Fruit fly (Drosophila melanogaster) whole organism, embryonic: ENCODE results near the gene Ass.

Experiments used
- Atf6 ChIP-seq: fragments of 200-800 bp; sonication (Bioruptor generic); IDR thresholded peaks from 2 replicates; pipeline ENCODE4 v1.3.6; 2022; ENCODE audit warnings: missing biosample characterization, missing genetic modification characterization
- CG11398 ChIP-seq: fragments of 200-800 bp; sonication (Bioruptor generic); optimal IDR thresholded peaks from 2 replicates; lab custom pipeline; 2016; ENCODE audit warnings: missing biosample characterization, missing genetic modification characterization
- CG1233 ChIP-seq: fragments of 200-800 bp; sonication (Bioruptor generic); optimal IDR thresholded peaks from 4 replicates; lab custom pipeline; 2018; ENCODE audit warnings: missing biosample characterization, mild to moderate bottlenecking, missing genetic modification characterization
- CG12391 ChIP-seq: fragments of 200-800 bp; sonication (Bioruptor generic); optimal IDR thresholded peaks from 3 replicates; lab custom pipeline; 2018; ENCODE audit warnings: missing biosample characterization, mild to moderate bottlenecking, missing genetic modification characterization, moderate library complexity
- CG12769 ChIP-seq: fragments of 200-800 bp; sonication (Bioruptor generic); optimal IDR thresholded peaks from 2 replicates; lab custom pipeline; 2019; ENCODE audit warnings: missing biosample characterization, mild to moderate bottlenecking, missing genetic modification characterization, moderate library complexity
- CG13123 ChIP-seq: fragments of 200-800 bp; sonication (Bioruptor generic); optimal IDR thresholded peaks from 2 replicates; lab custom pipeline; 2016; ENCODE audit warnings: missing biosample characterization, missing genetic modification characterization
- CG1529 ChIP-seq: fragments of 200-800 bp; sonication (Bioruptor generic); optimal IDR thresholded peaks from 3 replicates; lab custom pipeline; 2018; ENCODE audit warnings: missing biosample characterization, missing genetic modification characterization
- CG15601 ChIP-seq: fragments of 200-800 bp; sonication (Bioruptor generic); optimal IDR thresholded peaks from 3 replicates; lab custom pipeline; 2019; ENCODE audit warnings: missing biosample characterization, mild to moderate bottlenecking, missing genetic modification characterization, moderate library complexity
- CG16813 ChIP-seq: fragments of 200-800 bp; sonication (Bioruptor generic); IDR thresholded peaks from 3 replicates; pipeline ENCODE4 v1.3.6; 2022; ENCODE audit warnings: missing biosample characterization, missing genetic modification characterization; ENCODE audit not compliant: partially characterized antibody
- CG17361 ChIP-seq: fragments of 200-800 bp; sonication (Bioruptor generic); IDR thresholded peaks from 3 replicates; pipeline ENCODE4 v1.3.6; 2022; ENCODE audit warnings: missing biosample characterization, missing genetic modification characterization
- CG17829 ChIP-seq: fragments of 200-800 bp; optimal IDR thresholded peaks from 2 replicates; lab custom pipeline; 2019; ENCODE audit warnings: missing biosample characterization, mild to moderate bottlenecking, missing genetic modification characterization, moderate library complexity
- CG1832 ChIP-seq: fragments of 200-800 bp; sonication (Bioruptor generic); optimal IDR thresholded peaks from 2 replicates; lab custom pipeline; 2017; ENCODE audit warnings: missing biosample characterization, mild to moderate bottlenecking, missing genetic modification characterization, inconsistent platforms
- CG2116 ChIP-seq: fragments of 200-800 bp; sonication (Bioruptor generic); optimal IDR thresholded peaks from 3 replicates; lab custom pipeline; 2018; ENCODE audit warnings: missing biosample characterization, mild to moderate bottlenecking, missing genetic modification characterization
- CG2712 ChIP-seq: fragments of 200-800 bp; optimal IDR thresholded peaks from 3 replicates; lab custom pipeline; 2019; ENCODE audit warnings: missing biosample characterization, mild to moderate bottlenecking, missing genetic modification characterization, moderate library complexity
- CG2875 ChIP-seq: fragments of 200-800 bp; sonication (Bioruptor generic); optimal IDR thresholded peaks from 2 replicates; lab custom pipeline; 2017; ENCODE audit warnings: missing biosample characterization, mild to moderate bottlenecking, missing genetic modification characterization, missing genetic modification reagents
- CG2889 ChIP-seq: fragments of 200-800 bp; sonication (Bioruptor generic); IDR thresholded peaks from 3 replicates; pipeline ENCODE4 v1.3.6; 2022; ENCODE audit warnings: missing biosample characterization, missing genetic modification characterization
- CG31441 ChIP-seq: fragments of 200-800 bp; sonication (Bioruptor generic); IDR thresholded peaks from 2 replicates; pipeline ENCODE4 v1.3.6; 2022; ENCODE audit warnings: missing biosample characterization, missing genetic modification characterization
- CG32772 ChIP-seq: fragments of 200-800 bp; sonication (Bioruptor generic); IDR thresholded peaks from 2 replicates; pipeline ENCODE4 v1.3.6; 2022; ENCODE audit warnings: missing biosample characterization, missing genetic modification characterization
- CG4820 ChIP-seq: fragments of 200-800 bp; sonication (Bioruptor generic); optimal IDR thresholded peaks from 3 replicates; lab custom pipeline; 2016; ENCODE audit warnings: missing biosample characterization, missing genetic modification characterization
- CG7357 ChIP-seq: fragments of 200-800 bp; sonication (Bioruptor generic); IDR thresholded peaks from 3 replicates; pipeline ENCODE4 v1.3.6; 2022; ENCODE audit warnings: missing biosample characterization, missing genetic modification characterization
- CG8944 ChIP-seq: fragments of 200-800 bp; sonication (Bioruptor generic); optimal IDR thresholded peaks from 3 replicates; lab custom pipeline; 2016; ENCODE audit warnings: missing biosample characterization, missing genetic modification characterization
- CG9727 ChIP-seq: fragments of 200-800 bp; sonication (Bioruptor generic); optimal IDR thresholded peaks from 3 replicates; lab custom pipeline; 2017; ENCODE audit warnings: missing biosample characterization, mild to moderate bottlenecking, missing genetic modification characterization
- Camta ChIP-seq: fragments of 200-800 bp; sonication (Bioruptor generic); optimal IDR thresholded peaks from 2 replicates; lab custom pipeline; 2016; ENCODE audit warnings: missing biosample characterization, missing genetic modification characterization
- D ChIP-seq, 2 experiments: fragments of 200-800 bp in 1 of 2; fragments of >200 bp in 1 of 2; sonication (Bioruptor generic) in 1 of 2; optimal IDR thresholded peaks; 2 replicates in 1 of 2; 3 replicates in 1 of 2; lab custom pipeline; 2017; ENCODE audit warnings: mild to moderate bottlenecking in 1 of 2, missing biosample characterization in 1 of 2, missing genetic modification characterization in 1 of 2, missing genetic modification reagents in 1 of 2
- HHEX ChIP-seq: fragments of 200-800 bp; sonication (Bioruptor generic); optimal IDR thresholded peaks from 3 replicates; lab custom pipeline; 2017; ENCODE audit warnings: missing biosample characterization, mild to moderate bottlenecking, missing genetic modification characterization, missing genetic modification reagents
- HLH54F ChIP-seq: fragments of 200-800 bp; sonication (Bioruptor generic); optimal IDR thresholded peaks from 3 replicates; lab custom pipeline; 2016; ENCODE audit warnings: missing biosample characterization, missing genetic modification characterization
- Hr3 ChIP-seq: fragments of 200-800 bp; sonication (Bioruptor generic); optimal IDR thresholded peaks from 3 replicates; lab custom pipeline; 2016; ENCODE audit warnings: missing biosample characterization, missing genetic modification characterization
- Lhr ChIP-seq: fragments of 200-800 bp; sonication (Bioruptor generic); optimal IDR thresholded peaks from 3 replicates; lab custom pipeline; 2017; ENCODE audit warnings: mild to moderate bottlenecking, missing biosample characterization, missing genetic modification reagents, missing genetic modification characterization
- Nf-YB ChIP-seq: fragments of 200-800 bp; sonication (Bioruptor generic); optimal IDR thresholded peaks from 3 replicates; lab custom pipeline; 2019; ENCODE audit warnings: missing biosample characterization, mild to moderate bottlenecking, missing genetic modification characterization, moderate library complexity
- Sox100B ChIP-seq: fragments of 200-800 bp; sonication (Bioruptor generic); optimal IDR thresholded peaks from 3 replicates; lab custom pipeline; 2018; ENCODE audit warnings: missing biosample characterization, mild to moderate bottlenecking, missing genetic modification characterization
- ac ChIP-seq: fragments of 200-800 bp; sonication (Bioruptor generic); optimal IDR thresholded peaks from 3 replicates; lab custom pipeline; 2017; ENCODE audit warnings: missing biosample characterization, mild to moderate bottlenecking, missing genetic modification characterization
- aop ChIP-seq: fragments of 200-800 bp; sonication (Bioruptor generic); IDR thresholded peaks from 2 replicates; pipeline ENCODE4 v1.3.6; 2022; ENCODE audit warnings: missing biosample characterization, missing genetic modification characterization
- ci ChIP-seq: fragments of 200-800 bp; sonication (Bioruptor generic); IDR thresholded peaks from 3 replicates; pipeline ENCODE4 v1.3.6; 2022; ENCODE audit warnings: missing biosample characterization, missing genetic modification characterization
- emc ChIP-seq: fragments of 200-800 bp; sonication (Bioruptor generic); optimal IDR thresholded peaks from 2 replicates; lab custom pipeline; 2016; ENCODE audit warnings: missing biosample characterization, missing genetic modification characterization
- fu2 ChIP-seq: fragments of 200-800 bp; sonication (Bioruptor generic); optimal IDR thresholded peaks from 2 replicates; lab custom pipeline; 2016; ENCODE audit warnings: missing biosample characterization, missing genetic modification characterization
- gce ChIP-seq: fragments of 200-800 bp; sonication (Bioruptor generic); IDR thresholded peaks from 3 replicates; pipeline ENCODE4 v1.3.6; 2022; ENCODE audit warnings: missing biosample characterization, missing genetic modification characterization
- gsb-n ChIP-seq: fragments of 200-800 bp; sonication (Bioruptor generic); optimal IDR thresholded peaks from 3 replicates; lab custom pipeline; 2018; ENCODE audit warnings: missing biosample characterization, mild to moderate bottlenecking, missing genetic modification characterization
- inv ChIP-seq: fragments of 200-800 bp; sonication (Bioruptor generic); IDR thresholded peaks from 2 replicates; pipeline ENCODE4 v1.3.6; 2022; ENCODE audit warnings: missing biosample characterization, missing genetic modification characterization; ENCODE audit not compliant: partially characterized antibody
- nmo ChIP-seq: fragments of 200-800 bp; sonication (Bioruptor generic); optimal IDR thresholded peaks from 2 replicates; lab custom pipeline; 2018; ENCODE audit warnings: missing biosample characterization, mild to moderate bottlenecking, missing genetic modification characterization, moderate library complexity
- odd ChIP-seq: fragments of 200-800 bp; sonication (Bioruptor generic); optimal IDR thresholded peaks from 2 replicates; lab custom pipeline; 2017; ENCODE audit warnings: missing biosample characterization, mild to moderate bottlenecking, missing genetic modification characterization
- org-1 ChIP-seq: fragments of 200-800 bp; sonication (Bioruptor generic); optimal IDR thresholded peaks from 2 replicates; lab custom pipeline; 2017; ENCODE audit warnings: missing biosample characterization, missing genetic modification characterization
- p53 ChIP-seq: fragments of 200-800 bp; sonication (Bioruptor generic); optimal IDR thresholded peaks from 2 replicates; lab custom pipeline; 2016; ENCODE audit warnings: missing biosample characterization, missing genetic modification characterization
- pnt ChIP-seq: fragments of 200-800 bp; sonication (Bioruptor generic); optimal IDR thresholded peaks from 3 replicates; lab custom pipeline; 2016; ENCODE audit warnings: missing biosample characterization, missing genetic modification characterization
- ranshi ChIP-seq: fragments of 200-800 bp; sonication (Bioruptor generic); IDR thresholded peaks from 2 replicates; pipeline ENCODE4 v1.3.6; 2022; ENCODE audit warnings: missing biosample characterization, missing genetic modification characterization
- sr ChIP-seq: fragments of 200-800 bp; sonication (Bioruptor generic); IDR thresholded peaks from 3 replicates; pipeline ENCODE4 v1.3.6; 2022; ENCODE audit warnings: missing biosample characterization, missing genetic modification characterization
- sug ChIP-seq: fragments of 200-800 bp; optimal IDR thresholded peaks from 2 replicates; lab custom pipeline; 2019; ENCODE audit warnings: missing biosample characterization, mild to moderate bottlenecking, missing genetic modification characterization, moderate library complexity
- tll ChIP-seq, 2 experiments: fragments of 200-800 bp in 1 of 2; fragments of >200 bp in 1 of 2; sonication (Bioruptor generic) in 1 of 2; optimal IDR thresholded peaks; 2 replicates each; lab custom pipeline; 2017 to 2019; ENCODE audit warnings: missing biosample characterization in 2 of 2, missing genetic modification characterization in 2 of 2, mild to moderate bottlenecking in 1 of 2, moderate library complexity in 1 of 2
- trem ChIP-seq: fragments of 200-800 bp; optimal IDR thresholded peaks from 3 replicates; lab custom pipeline; 2019; ENCODE audit warnings: missing biosample characterization, mild to moderate bottlenecking, missing genetic modification characterization, moderate library complexity
- unc-4 ChIP-seq: fragments of 200-800 bp; sonication (Bioruptor generic); IDR thresholded peaks from 2 replicates; pipeline ENCODE4 v1.3.6; 2022; ENCODE audit warnings: missing biosample characterization, missing genetic modification characterization; ENCODE audit not compliant: partially characterized antibody
- zf30C ChIP-seq: fragments of 200-800 bp; sonication (Bioruptor generic); optimal IDR thresholded peaks from 3 replicates; lab custom pipeline; 2018; ENCODE audit warnings: missing biosample characterization, mild to moderate bottlenecking, missing genetic modification characterization

Gene Ass

DNA sequence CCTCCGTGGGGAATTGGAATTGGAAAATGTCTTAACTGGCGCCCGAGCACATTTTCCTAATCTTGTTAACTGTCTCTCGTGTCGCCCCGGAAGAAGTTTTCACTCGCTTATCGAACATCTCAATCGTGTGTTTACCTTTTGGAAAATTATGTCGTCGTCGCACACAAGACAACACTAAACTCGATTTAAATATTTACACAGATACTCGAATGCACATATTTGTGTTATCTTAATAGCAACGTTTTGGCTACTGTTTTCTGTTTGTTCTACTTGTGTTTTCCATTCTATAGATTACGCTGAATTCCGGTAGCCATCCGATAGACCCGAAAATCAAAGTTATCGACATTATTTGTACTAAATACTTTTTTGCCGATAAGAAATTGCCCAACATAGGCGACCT, 23.0 kb upstream of the Ass start (continued):
- TF ChIP-seq CG12769 (no peak), unc-4 (GFP tag; lab: Robert Waterston, UW) (no peak), ac (GFP tag; lab: Kevin White, UChicago) (peak; percentile 89), pnt (GFP tag; lab: Kevin White, UChicago) (no peak), CG31441 (GFP tag; lab: Robert Waterston, UW) (peak; percentile 31; the same call in 1 of the 2 replicates), zf30C (GFP tag; lab: Kevin White, UChicago) (no peak), Hr3 (GFP tag; lab: Kevin White, UChicago) (no peak), CG1832 (GFP tag; lab: Kevin White, UChicago) (no peak), CG16813 (GFP tag; lab: Robert Waterston, UW) (no peak), D (optimal IDR thresholded peaks at IDR 0.05; lab: Kevin White, UChicago) (no peak), D (GFP tag; optimal IDR thresholded peaks at IDR 0.05; lab: Kevin White, UChicago) (peak; percentile 45), CG17829 (peak; percentile 13), gce (GFP tag; lab: Robert Waterston, UW) (no peak), odd (GFP tag; lab: Kevin White, UChicago) (peak; percentile 74), CG15601 (tag; lab: Kevin White, UChicago) (peak; percentile 39), ci (GFP tag; lab: Robert Waterston, UW) (peak; percentile 53; the same call in 1 of the 3 replicates), sug (no peak), CG17361 (GFP tag; lab: Robert Waterston, UW) (peak; percentile 20; the same call in 1 of the 3 replicates), CG32772 (GFP tag; lab: Robert Waterston, UW) (no peak), CG2712 (peak; percentile 50), CG1233 (GFP tag; lab: Kevin White, UChicago) (peak; percentile 59), nmo (GFP tag; lab: Kevin White, UChicago) (peak; percentile 19), aop (GFP tag; lab: Robert Waterston, UW) (no peak), CG8944 (no peak), CG11398 (peak; percentile 39), Sox100B (GFP tag; lab: Kevin White, UChicago) (peak; percentile 20), CG9727 (GFP tag; lab: Kevin White, UChicago) (peak; percentile 84), emc (GFP tag; lab: Kevin White, UChicago) (no peak), CG2116 (GFP tag; lab: Kevin White, UChicago) (peak; percentile 37), gsb-n (tag; lab: Kevin White, UChicago) (peak; percentile 73), CG7357 (no peak), sr (GFP tag; lab: Robert Waterston, UW) (no peak), CG12391 (peak; percentile 36), CG1529 (GFP tag; lab: Kevin White, UChicago) (peak; percentile 35), fu2 (GFP tag; lab: Kevin White, UChicago) (no peak), CG2889 (GFP tag; lab: Robert Waterston, UW) (no peak), Camta (GFP tag; lab: Kevin White, UChicago) (peak; percentile 42), CG13123 (GFP tag; lab: Kevin White, UChicago) (peak; percentile 32), HLH54F (no peak), CG4820 (GFP tag; lab: Kevin White, UChicago) (peak; percentile 11), p53 (GFP tag; lab: Kevin White, UChicago) (no peak), ranshi (0 out of 2 replicates have a peak, but pooled peaks have one; percentile 27), org-1 (peak; percentile 57), Atf6 (GFP tag; lab: Robert Waterston, UW) (no peak), HHEX (GFP tag; lab: Kevin White, UChicago) (peak; percentile 17), trem (peak; percentile 44), Nf-YB (peak; percentile 5), inv (GFP tag; lab: Robert Waterston, UW) (no peak), CG2875 (GFP tag; lab: Kevin White, UChicago) (peak; percentile 48), Lhr (GFP tag; lab: Kevin White, UChicago) (peak; percentile 43), tll (GFP tag; optimal IDR thresholded peaks at IDR 0.05; lab: Kevin White, UChicago) (peak in 1 of 2 experiments; percentile 86)
